Worm (Caenorhabditis elegans) whole organism, late embryonic: ENCODE data around the gene M02F4.1.

ENCODE experiments used
- C08G9.2 ChIP-seq: sonication (generic microtip); optimal IDR thresholded peaks from 2 replicates; lab custom pipeline; 2016; ENCODE audit warnings: mild to moderate bottlenecking, missing genetic modification characterization, moderate library complexity, missing compliant biosample characterization
- C38D4.7 ChIP-seq: fragments of 200-800 bp; sonication (Bioruptor generic); optimal IDR thresholded peaks from 2 replicates; lab custom pipeline; 2018; ENCODE audit warnings: mild to moderate bottlenecking, missing genetic modification characterization, moderate library complexity, missing compliant biosample characterization
- F13H6.1 ChIP-seq: sonication (generic microtip); optimal IDR thresholded peaks from 2 replicates; lab custom pipeline; 2016; ENCODE audit warnings: missing genetic modification characterization, missing compliant biosample characterization
- K02D7.2 ChIP-seq: sonication (generic microtip); optimal IDR thresholded peaks from 2 replicates; lab custom pipeline; 2017; ENCODE audit warnings: mild to moderate bottlenecking, missing genetic modification characterization, missing compliant biosample characterization
- T23F11.4 ChIP-seq: fragments of 200-800 bp; sonication (Bioruptor generic); optimal IDR thresholded peaks from 2 replicates; lab custom pipeline; 2018; ENCODE audit warnings: mild to moderate bottlenecking, missing genetic modification characterization, missing compliant biosample characterization
- ahr-1 ChIP-seq: sonication (generic microtip); optimal IDR thresholded peaks from 2 replicates; lab custom pipeline; 2016; ENCODE audit warnings: missing genetic modification characterization, missing compliant biosample characterization
- ama-1 ChIP-seq: fragments of 150-350 bp; optimal IDR thresholded peaks from 2 replicates; lab custom pipeline; 2014
- ceh-14 ChIP-seq: sonication (generic microtip); optimal IDR thresholded peaks from 2 replicates; lab custom pipeline; 2016; ENCODE audit warnings: missing genotype, missing genetic modification characterization, missing compliant biosample characterization
- ceh-19 ChIP-seq: fragments of 200-800 bp; sonication (Bioruptor generic); optimal IDR thresholded peaks from 2 replicates; lab custom pipeline; 2018; ENCODE audit warnings: mild to moderate bottlenecking, missing genetic modification characterization, missing compliant biosample characterization
- ceh-2 ChIP-seq: sonication (generic microtip); optimal IDR thresholded peaks from 2 replicates; lab custom pipeline; 2016; ENCODE audit warnings: missing genotype, missing genetic modification characterization, missing compliant biosample characterization
- ceh-22 ChIP-seq: sonication (generic microtip); optimal IDR thresholded peaks from 2 replicates; lab custom pipeline; 2017; ENCODE audit warnings: missing biosample characterization, missing genetic modification characterization
- ceh-24 ChIP-seq: sonication (generic microtip); optimal IDR thresholded peaks from 2 replicates; lab custom pipeline; 2016; ENCODE audit warnings: mild to moderate bottlenecking, missing genetic modification characterization, missing compliant biosample characterization
- ceh-30 ChIP-seq: fragments of 150-350 bp; optimal IDR thresholded peaks from 2 replicates; lab custom pipeline; 2014; ENCODE audit warnings: missing biosample characterization, missing genetic modification characterization
- ceh-31 ChIP-seq: sonication (generic microtip); optimal IDR thresholded peaks from 2 replicates; lab custom pipeline; 2016; ENCODE audit warnings: missing genetic modification characterization, missing compliant biosample characterization
- ceh-34 ChIP-seq: sonication (generic microtip); optimal IDR thresholded peaks from 2 replicates; lab custom pipeline; 2016; ENCODE audit warnings: mild to moderate bottlenecking, missing genetic modification characterization, missing compliant biosample characterization
- ceh-45 ChIP-seq: fragments of 200-800 bp; sonication (Bioruptor generic); IDR thresholded peaks from 2 replicates; pipeline ENCODE4 v1.3.6; 2022; ENCODE audit warnings: missing genetic modification reagents, missing genetic modification characterization, missing compliant biosample characterization
- ceh-48 ChIP-seq: sonication (generic microtip); optimal IDR thresholded peaks from 2 replicates; lab custom pipeline; 2016; ENCODE audit warnings: missing genetic modification characterization, inconsistent platforms, missing compliant biosample characterization
- ceh-6 ChIP-seq: fragments of 200-800 bp; sonication (Bioruptor generic); optimal IDR thresholded peaks from 2 replicates; lab custom pipeline; 2018; ENCODE audit warnings: mild to moderate bottlenecking, missing genetic modification characterization, missing compliant biosample characterization
- ceh-9 ChIP-seq: sonication (generic microtip); optimal IDR thresholded peaks from 2 replicates; lab custom pipeline; 2016; ENCODE audit warnings: mild to moderate bottlenecking, missing genetic modification characterization, inconsistent platforms, missing compliant biosample characterization
- che-1 ChIP-seq: sonication (generic microtip); optimal IDR thresholded peaks from 2 replicates; lab custom pipeline; 2016; ENCODE audit warnings: mild to moderate bottlenecking, missing genetic modification characterization, missing compliant biosample characterization
- dmd-4 ChIP-seq: sonication (generic microtip); optimal IDR thresholded peaks from 2 replicates; lab custom pipeline; 2016; ENCODE audit warnings: borderline replicate concordance, missing genetic modification characterization, missing compliant biosample characterization
- dve-1 ChIP-seq: sonication (generic microtip); optimal IDR thresholded peaks from 2 replicates; lab custom pipeline; 2017; ENCODE audit warnings: antibody characterized with exemption, mild to moderate bottlenecking, missing genetic modification characterization, missing compliant biosample characterization
- elt-4 ChIP-seq: sonication (generic microtip); optimal IDR thresholded peaks from 2 replicates; lab custom pipeline; 2016; ENCODE audit warnings: missing genetic modification characterization, missing compliant biosample characterization
- ets-4 ChIP-seq: sonication (generic microtip); optimal IDR thresholded peaks from 2 replicates; lab custom pipeline; 2016; ENCODE audit warnings: missing genetic modification characterization, missing compliant biosample characterization
- fax-1 ChIP-seq: sonication (generic microtip); optimal IDR thresholded peaks from 2 replicates; lab custom pipeline; 2016; ENCODE audit warnings: missing genotype, missing genetic modification characterization, missing compliant biosample characterization
- fkh-6 ChIP-seq: sonication (generic microtip); optimal IDR thresholded peaks from 2 replicates; lab custom pipeline; 2016; ENCODE audit warnings: missing genetic modification characterization, missing compliant biosample characterization
- gmeb-2 ChIP-seq: sonication (generic microtip); optimal IDR thresholded peaks from 2 replicates; lab custom pipeline; 2016; ENCODE audit warnings: missing genetic modification characterization, inconsistent platforms, missing compliant biosample characterization
- hlh-15 ChIP-seq: sonication (generic microtip); optimal IDR thresholded peaks from 2 replicates; lab custom pipeline; 2016; ENCODE audit warnings: missing genetic modification characterization, missing compliant biosample characterization
- hlh-30 ChIP-seq: sonication (generic microtip); optimal IDR thresholded peaks from 2 replicates; lab custom pipeline; 2017; ENCODE audit warnings: antibody characterized with exemption, missing genetic modification characterization, missing compliant biosample characterization; ENCODE audit not compliant: insufficient read depth
- hlh-6 ChIP-seq: sonication (generic microtip); optimal IDR thresholded peaks from 2 replicates; lab custom pipeline; 2016; ENCODE audit warnings: missing genotype, missing genetic modification characterization, missing compliant biosample characterization
- lim-6 ChIP-seq: sonication (generic microtip); optimal IDR thresholded peaks from 2 replicates; lab custom pipeline; 2016; ENCODE audit warnings: missing genetic modification characterization, missing compliant biosample characterization
- lin-11 ChIP-seq: fragments of 200-800 bp; sonication (Bioruptor generic); optimal IDR thresholded peaks from 2 replicates; lab custom pipeline; 2018; ENCODE audit warnings: mild to moderate bottlenecking, missing genetic modification characterization, missing compliant biosample characterization
- madf-2 ChIP-seq: sonication (generic microtip); optimal IDR thresholded peaks from 2 replicates; lab custom pipeline; 2017; ENCODE audit warnings: missing genetic modification characterization, missing compliant biosample characterization
- mec-3 ChIP-seq: sonication (generic microtip); optimal IDR thresholded peaks from 2 replicates; lab custom pipeline; 2016; ENCODE audit warnings: borderline replicate concordance, missing genetic modification characterization, missing compliant biosample characterization
- nfya-1 ChIP-seq: sonication (generic microtip); optimal IDR thresholded peaks from 2 replicates; lab custom pipeline; 2017; ENCODE audit warnings: missing genetic modification characterization, mild to moderate bottlenecking, missing compliant biosample characterization, antibody characterized with exemption, moderate library complexity
- nhr-11 ChIP-seq: fragments of 150-350 bp; optimal IDR thresholded peaks from 2 replicates; lab custom pipeline; 2014; ENCODE audit warnings: missing biosample characterization, missing genetic modification characterization
- npax-4 ChIP-seq: sonication (generic microtip); optimal IDR thresholded peaks from 2 replicates; lab custom pipeline; 2016; ENCODE audit warnings: missing genetic modification characterization, missing compliant biosample characterization
- odd-2 ChIP-seq: sonication (generic microtip); optimal IDR thresholded peaks from 2 replicates; lab custom pipeline; 2017; ENCODE audit warnings: antibody characterized with exemption, mild to moderate bottlenecking, missing genetic modification characterization, missing compliant biosample characterization
- pag-3 ChIP-seq: sonication (generic microtip); optimal IDR thresholded peaks from 2 replicates; lab custom pipeline; 2016; ENCODE audit warnings: missing compliant biosample characterization, missing genetic modification characterization, borderline replicate concordance
- pha-2 ChIP-seq: sonication (generic microtip); optimal IDR thresholded peaks from 2 replicates; lab custom pipeline; 2017; ENCODE audit warnings: mild to moderate bottlenecking, missing genetic modification characterization, missing compliant biosample characterization
- pqm-1 ChIP-seq: sonication (generic microtip); optimal IDR thresholded peaks from 2 replicates; lab custom pipeline; 2016; ENCODE audit warnings: missing genetic modification characterization, missing compliant biosample characterization
- ref-2 ChIP-seq: sonication (generic microtip); optimal IDR thresholded peaks from 2 replicates; lab custom pipeline; 2016; ENCODE audit warnings: missing genetic modification characterization, missing compliant biosample characterization
- sox-2 ChIP-seq: fragments of 200-800 bp; sonication (Bioruptor generic); IDR thresholded peaks from 2 replicates; pipeline ENCODE4 v1.3.6; 2022; ENCODE audit warnings: missing genetic modification reagents, missing genetic modification characterization, missing compliant biosample characterization
- sox-4 ChIP-seq: sonication (generic microtip); optimal IDR thresholded peaks from 2 replicates; lab custom pipeline; 2017; ENCODE audit warnings: mild to moderate bottlenecking, missing genetic modification characterization, inconsistent platforms, missing compliant biosample characterization
- syd-9 ChIP-seq: sonication (generic microtip); optimal IDR thresholded peaks from 2 replicates; lab custom pipeline; 2016; ENCODE audit warnings: mild to moderate bottlenecking, missing genetic modification characterization, moderate library complexity, missing compliant biosample characterization
- ttx-3 ChIP-seq: sonication (generic microtip); optimal IDR thresholded peaks from 2 replicates; lab custom pipeline; 2016; ENCODE audit warnings: missing genetic modification reagents, missing genetic modification characterization, missing compliant biosample characterization
- unc-3 ChIP-seq, 2 experiments: fragments of 200-800 bp in 1 of 2; sonication (Bioruptor generic) in 1 of 2; sonication (generic microtip) in 1 of 2; conservative IDR thresholded peaks in 1 of 2; optimal IDR thresholded peaks in 1 of 2; 2 replicates each; pipeline versions ENCODE4 v1.3.6 to Lab custom; 2016 to 2022; ENCODE audit warnings: missing compliant biosample characterization in 2 of 2, missing genetic modification characterization in 2 of 2, missing genetic modification reagents in 1 of 2
- unc-55 ChIP-seq: sonication (generic microtip); optimal IDR thresholded peaks from 2 replicates; lab custom pipeline; 2017; ENCODE audit warnings: missing biosample characterization, missing genetic modification reagents, missing genetic modification characterization
- unc-86 ChIP-seq: sonication (generic microtip); optimal IDR thresholded peaks from 2 replicates; lab custom pipeline; 2016; ENCODE audit warnings: missing genetic modification characterization, missing compliant biosample characterization
- zip-5 ChIP-seq: sonication (generic microtip); optimal IDR thresholded peaks from 2 replicates; lab custom pipeline; 2016; ENCODE audit warnings: missing genetic modification characterization, missing compliant biosample characterization
- ztf-16 ChIP-seq: sonication (generic microtip); optimal IDR thresholded peaks from 2 replicates; lab custom pipeline; 2017; ENCODE audit warnings: missing genetic modification characterization, missing compliant biosample characterization

M02F4.1 gene

DNA sequence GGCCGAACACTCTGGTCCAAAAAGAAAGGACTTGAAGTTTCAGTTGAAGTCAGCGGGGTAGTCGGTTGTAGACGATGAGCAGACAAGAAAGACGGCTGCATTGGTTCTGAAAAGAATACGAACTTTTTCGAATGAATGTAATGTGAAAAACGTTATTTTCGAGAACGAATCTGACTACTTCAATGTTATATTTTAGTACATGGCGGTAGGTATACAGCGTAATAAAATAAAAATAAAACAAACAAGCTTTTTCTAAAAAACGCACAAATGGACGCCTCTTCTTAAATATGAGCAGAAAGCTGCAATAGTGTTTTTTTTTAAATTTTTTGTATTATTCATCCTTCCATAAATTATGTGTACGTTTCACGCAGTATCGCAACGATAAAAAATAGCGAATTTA is 29.3 kb downstream of the M02F4.1 start, which contains the start of gene Y41G9A.17:
Gene Y41G9A.17 (minus strand): TSS at position 101 of the 400 bp plus-strand sequence.
- TF ChIP-seq hlh-15 = no peak
- TF ChIP-seq fax-1 (tag; lab: Kevin White, UChicago) = no peak
- TF ChIP-seq C08G9.2 = no peak
- TF ChIP-seq ztf-16 (tag; lab: Kevin White, UChicago) = no peak

DNA sequence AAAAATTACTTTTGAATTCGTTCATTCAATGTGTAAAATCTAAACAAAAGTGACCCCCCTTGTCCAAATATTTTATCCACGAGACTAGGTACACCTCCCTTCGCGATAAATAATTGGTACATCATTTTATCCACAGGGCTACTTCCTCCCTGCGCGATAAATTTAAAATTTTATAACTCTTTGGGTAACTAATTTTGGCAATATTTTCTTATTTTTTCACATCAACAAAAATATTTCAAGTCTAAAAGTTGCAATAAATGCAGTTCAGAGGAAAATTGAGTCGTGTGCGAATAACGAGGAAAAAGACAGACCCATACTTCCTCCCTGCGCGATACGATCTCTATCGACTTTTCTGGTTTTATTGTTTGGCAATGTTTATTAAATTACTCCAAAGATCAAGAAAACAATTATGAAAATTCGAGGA is 31.9 kb downstream of the M02F4.1 start:
- no peak for TF ChIP-seq mec-3
- TF ChIP-seq pag-3 (tag; lab: Kevin White, UChicago) = peak; percentile 22
- no peak for TF ChIP-seq ceh-22 (tag; lab: Kevin White, UChicago)
- TF ChIP-seq pqm-1 (tag; lab: Kevin White, UChicago) = peak; percentile 79
- no peak for TF ChIP-seq lim-6
- TF ChIP-seq sox-4 (tag; lab: Kevin White, UChicago) = no peak
- TF ChIP-seq nfya-1 (tag; lab: Kevin White, UChicago) = peak; percentile 97
- peak; percentile 6 for TF ChIP-seq odd-2
- TF ChIP-seq F13H6.1 (tag; lab: Kevin White, UChicago) = peak; percentile 56
- peak; percentile 79 for TF ChIP-seq syd-9 (tag; lab: Kevin White, UChicago)
- TF ChIP-seq dmd-4 (tag; lab: Kevin White, UChicago) = no peak
- TF ChIP-seq ama-1 = no peak
- TF ChIP-seq fkh-6 = no peak
- TF ChIP-seq elt-4 (tag; lab: Kevin White, UChicago) = no peak
- peak; percentile 90 for TF ChIP-seq ref-2 (tag; lab: Kevin White, UChicago)
- peak; percentile 8 for TF ChIP-seq hlh-6 (tag; lab: Kevin White, UChicago)
- peak; percentile 58 for TF ChIP-seq hlh-30 (tag; lab: Kevin White, UChicago)
- peak; percentile 95 for TF ChIP-seq ceh-31
- TF ChIP-seq ceh-48 (tag; lab: Kevin White, UChicago) = peak; percentile 51
- no peak for TF ChIP-seq T23F11.4
- TF ChIP-seq npax-4 = peak; percentile 5
- TF ChIP-seq ceh-14 (tag; lab: Kevin White, UChicago) = peak; percentile 88
- TF ChIP-seq ceh-19 = no peak
- peak; percentile 77 for TF ChIP-seq ceh-45
- peak; percentile 42 for TF ChIP-seq ceh-30 (tag; lab: Kevin White, UChicago)
- TF ChIP-seq lin-11 (tag; lab: Kevin White, UChicago) = peak; percentile 28
- peak; percentile 73 for TF ChIP-seq sox-2 (GFP tag; lab: Robert Waterston, UW)
- peak; percentile 10 for TF ChIP-seq ceh-6
- peak; percentile 86 for TF ChIP-seq unc-86 (tag; lab: Kevin White, UChicago)
- no peak for TF ChIP-seq madf-2 (tag; lab: Kevin White, UChicago)
- TF ChIP-seq ceh-34 (tag; lab: Kevin White, UChicago) = peak; percentile 88
- TF ChIP-seq ztf-16 (tag; lab: Kevin White, UChicago) = peak; percentile 82
- TF ChIP-seq ceh-9 = no peak
- TF ChIP-seq K02D7.2 (tag; lab: Kevin White, UChicago) = no peak
- TF ChIP-seq ceh-2 (tag; lab: Kevin White, UChicago) = peak; percentile 58
- peak; percentile 51 for TF ChIP-seq gmeb-2 (tag; lab: Kevin White, UChicago)
- peak; percentile 57 for TF ChIP-seq ttx-3 (tag; lab: Kevin White, UChicago)
- TF ChIP-seq che-1 = no peak
- peak; percentile 72 for TF ChIP-seq ets-4 (tag; lab: Kevin White, UChicago)
- TF ChIP-seq unc-55 (GFP tag; lab: Kevin White, UChicago) = peak; percentile 81
- peak; percentile 94 for TF ChIP-seq nhr-11 (tag; lab: Kevin White, UChicago)
- TF ChIP-seq dve-1 (tag; lab: Kevin White, UChicago) = peak; percentile 97
- TF ChIP-seq ceh-24 (tag; lab: Kevin White, UChicago) = no peak
- peak; percentile 42; the same call in 1 of the 2 replicates for TF ChIP-seq unc-3 (GFP tag; conservative IDR thresholded peaks at IDR 0.05; lab: Robert Waterston, UW)
- peak; percentile 85 for TF ChIP-seq unc-3 (tag; optimal IDR thresholded peaks at IDR 0.05; lab: Kevin White, UChicago)
- TF ChIP-seq ahr-1 (tag; lab: Kevin White, UChicago) = peak; percentile 27
- TF ChIP-seq pha-2 (tag; lab: Kevin White, UChicago) = peak; percentile 48
- TF ChIP-seq C38D4.7 (GFP tag; lab: Kevin White, UChicago) = no peak
- peak; percentile 59 for TF ChIP-seq zip-5
